Worm (Caenorhabditis elegans) whole organism, L4 larva: ENCODE data around the gene T13F2.4.
A peak's percentile ranks its signal among the peaks of the same experiment; 100 is the strongest.

Experiments
- D1046.2 ChIP-seq: fragments of 200-800 bp; sonication (Bioruptor generic); IDR thresholded peaks from 2 replicates; pipeline ENCODE4 v1.3.6; 2022; ENCODE audit warnings: missing genetic modification characterization, missing compliant biosample characterization
- F37D6.2 ChIP-seq: sonication (generic microtip); optimal IDR thresholded peaks from 2 replicates; lab custom pipeline; 2016; ENCODE audit warnings: mild to moderate bottlenecking, missing genetic modification characterization, missing compliant biosample characterization
- F44E2.7 ChIP-seq: fragments of 200-800 bp; sonication (Bioruptor generic); IDR thresholded peaks from 2 replicates; pipeline ENCODE4 v2.1.2; 2022; ENCODE audit warnings: missing genetic modification characterization, missing compliant biosample characterization
- T26A8.4 ChIP-seq: fragments of 200-800 bp; sonication (Bioruptor generic); IDR thresholded peaks from 2 replicates; pipeline ENCODE4 v1.3.6; 2022; ENCODE audit warnings: missing genetic modification characterization, missing compliant biosample characterization
- Y48G9A.11 ChIP-seq: fragments of 200-800 bp; sonication (Bioruptor generic); IDR thresholded peaks from 2 replicates; pipeline ENCODE4 v1.3.6; 2022; ENCODE audit warnings: missing genetic modification reagents, missing genetic modification characterization, missing compliant biosample characterization
- ZK546.5 ChIP-seq, 2 experiments: sonication (generic microtip); optimal IDR thresholded peaks; 2 replicates each; lab custom pipeline; 2017; ENCODE audit warnings: missing biosample characterization in 2 of 2, missing genetic modification characterization in 2 of 2
- arid-1 ChIP-seq: fragments of 200-800 bp; sonication (Bioruptor generic); conservative IDR thresholded peaks from 2 replicates; pipeline ENCODE4 v1.3.6; 2022; ENCODE audit warnings: missing genetic modification reagents, missing genetic modification characterization, missing compliant biosample characterization
- ceh-32 ChIP-seq: sonication (generic microtip); optimal IDR thresholded peaks from 2 replicates; lab custom pipeline; 2016; ENCODE audit warnings: mild to moderate bottlenecking, missing genetic modification characterization, missing compliant biosample characterization; ENCODE audit not compliant: poor library complexity
- ceh-44 ChIP-seq: fragments of 200-800 bp; sonication (Bioruptor generic); IDR thresholded peaks from 2 replicates; pipeline ENCODE4 v1.3.6; 2022; ENCODE audit warnings: missing genetic modification reagents, missing genetic modification characterization, missing compliant biosample characterization
- ces-1 ChIP-seq: fragments of 150-350 bp; sonication (generic microtip); optimal IDR thresholded peaks from 4 replicates; lab custom pipeline; 2014; ENCODE audit warnings: missing biosample characterization, missing genetic modification reagents, missing genetic modification characterization
- ctbp-1 ChIP-seq: fragments of 200-800 bp; sonication (Bioruptor generic); IDR thresholded peaks from 2 replicates; pipeline ENCODE4 v1.3.6; 2022; ENCODE audit warnings: missing genetic modification reagents, missing genetic modification characterization, missing compliant biosample characterization
- daf-16 ChIP-seq, 3 experiments: sonication (generic microtip); optimal IDR thresholded peaks; 2 replicates each; lab custom pipeline; 2016 to 2017; ENCODE audit warnings: missing genetic modification characterization in 3 of 3, missing genetic modification reagents in 3 of 3, mild to moderate bottlenecking in 2 of 3, missing compliant biosample characterization in 2 of 3, missing biosample characterization in 1 of 3, moderate library complexity in 1 of 3
- daf-8 ChIP-seq: fragments of 200-800 bp; sonication (Bioruptor generic); IDR thresholded peaks from 2 replicates; pipeline ENCODE4 v1.3.6; 2022; ENCODE audit warnings: missing genetic modification characterization, missing compliant biosample characterization
- dmd-6 ChIP-seq: fragments of 200-800 bp; sonication (Bioruptor generic); IDR thresholded peaks from 2 replicates; pipeline ENCODE4 v1.3.6; 2022; ENCODE audit warnings: missing genetic modification reagents, missing genetic modification characterization, missing compliant biosample characterization
- dmd-9 ChIP-seq: fragments of 200-800 bp; sonication (Bioruptor generic); IDR thresholded peaks from 2 replicates; pipeline ENCODE4 v1.3.6; 2022; ENCODE audit warnings: missing genetic modification reagents, missing genetic modification characterization, missing compliant biosample characterization
- duxl-1 ChIP-seq: sonication (generic microtip); optimal IDR thresholded peaks from 2 replicates; lab custom pipeline; 2016; ENCODE audit warnings: mild to moderate bottlenecking, missing genetic modification characterization, moderate library complexity, missing compliant biosample characterization; ENCODE audit not compliant: poor library complexity
- dve-1 ChIP-seq: sonication (generic microtip); optimal IDR thresholded peaks from 2 replicates; lab custom pipeline; 2017; ENCODE audit warnings: antibody characterized with exemption, mild to moderate bottlenecking, missing genetic modification characterization, missing compliant biosample characterization; ENCODE audit not compliant: insufficient read depth
- egl-27 ChIP-seq: sonication (generic microtip); optimal IDR thresholded peaks from 3 replicates; lab custom pipeline; 2017; ENCODE audit warnings: missing biosample characterization, missing genetic modification reagents, missing genetic modification characterization
- egl-43 ChIP-seq: fragments of 200-800 bp; sonication (Bioruptor generic); IDR thresholded peaks from 2 replicates; pipeline ENCODE4 v1.3.6; 2022; ENCODE audit warnings: missing genetic modification reagents, missing genetic modification characterization, missing compliant biosample characterization
- fkh-10 ChIP-seq: fragments of 150-350 bp; optimal IDR thresholded peaks from 2 replicates; lab custom pipeline; 2014; ENCODE audit warnings: missing biosample characterization, missing genetic modification reagents, missing genetic modification characterization
- fos-1 ChIP-seq: fragments of 150-350 bp; optimal IDR thresholded peaks from 2 replicates; lab custom pipeline; 2014; ENCODE audit warnings: missing biosample characterization, missing genetic modification characterization
- gei-8 ChIP-seq: fragments of 200-800 bp; sonication (Bioruptor generic); optimal IDR thresholded peaks from 2 replicates; lab custom pipeline; 2018; ENCODE audit warnings: mild to moderate bottlenecking, missing genetic modification characterization, missing compliant biosample characterization
- hlh-30 ChIP-seq: sonication (generic microtip); optimal IDR thresholded peaks from 2 replicates; lab custom pipeline; 2017; ENCODE audit warnings: antibody characterized with exemption, mild to moderate bottlenecking, missing genetic modification characterization, missing compliant biosample characterization; ENCODE audit not compliant: insufficient read depth
- jun-1 ChIP-seq: fragments of 150-350 bp; optimal IDR thresholded peaks from 2 replicates; lab custom pipeline; 2014; ENCODE audit warnings: missing biosample characterization, missing genetic modification reagents, missing genetic modification characterization
- lin-1 ChIP-seq: fragments of 200-800 bp; sonication (Bioruptor generic); IDR thresholded peaks from 2 replicates; pipeline ENCODE4 v1.3.6; 2022; ENCODE audit warnings: missing genetic modification reagents, missing genetic modification characterization, missing compliant biosample characterization
- lin-15B ChIP-seq: fragments of 150-350 bp; sonication (generic microtip); optimal IDR thresholded peaks from 3 replicates; lab custom pipeline; 2014; ENCODE audit warnings: missing biosample characterization, missing genetic modification characterization
- lin-29 ChIP-seq: fragments of 200-800 bp; sonication (Bioruptor generic); IDR thresholded peaks from 2 replicates; pipeline ENCODE4 v1.3.6; 2022; ENCODE audit warnings: missing genetic modification reagents, missing genetic modification characterization, missing compliant biosample characterization
- lin-39 ChIP-seq: fragments of 150-350 bp; optimal IDR thresholded peaks from 2 replicates; lab custom pipeline; 2014; ENCODE audit warnings: missing biosample characterization, missing genetic modification reagents, missing genetic modification characterization
- lsy-2 ChIP-seq, 2 experiments: fragments of 150-350 bp in 1 of 2; sonication (generic microtip) in 1 of 2; optimal IDR thresholded peaks; 2 replicates each; lab custom pipeline; 2014 to 2017; ENCODE audit warnings: missing biosample characterization in 2 of 2, missing genetic modification characterization in 2 of 2
- madf-5 ChIP-seq, 2 experiments: fragments of 200-800 bp; sonication (Bioruptor generic); IDR thresholded peaks; 2 replicates each; pipeline ENCODE4 v1.3.6; 2022; ENCODE audit warnings: missing compliant biosample characterization in 2 of 2, missing genetic modification characterization in 2 of 2
- madf-9 ChIP-seq: fragments of 200-800 bp; sonication (Bioruptor generic); conservative IDR thresholded peaks from 2 replicates; pipeline ENCODE4 v1.3.6; 2022; ENCODE audit warnings: missing genetic modification reagents, missing genetic modification characterization, missing compliant biosample characterization
- mdl-1 ChIP-seq, 2 experiments: fragments of 150-350 bp in 1 of 2; sonication (generic microtip) in 1 of 2; optimal IDR thresholded peaks; 2 replicates each; lab custom pipeline; 2014 to 2017; ENCODE audit warnings: missing biosample characterization in 2 of 2, missing genetic modification characterization in 2 of 2
- mxl-2 ChIP-seq: fragments of 200-800 bp; sonication (Bioruptor generic); conservative IDR thresholded peaks from 2 replicates; pipeline ENCODE4 v1.3.6; 2022; ENCODE audit warnings: missing genetic modification reagents, missing genetic modification characterization, missing compliant biosample characterization
- nhr-10 ChIP-seq: fragments of 150-350 bp; optimal IDR thresholded peaks from 2 replicates; lab custom pipeline; 2014; ENCODE audit warnings: missing biosample characterization, missing genetic modification characterization
- nhr-25 ChIP-seq: sonication (generic microtip); optimal IDR thresholded peaks from 2 replicates; lab custom pipeline; 2017; ENCODE audit warnings: missing genetic modification characterization, mild to moderate bottlenecking, missing compliant biosample characterization, antibody characterized with exemption, moderate library complexity, borderline replicate concordance; ENCODE audit not compliant: insufficient read depth
- nhr-28 ChIP-seq: fragments of 150-350 bp; optimal IDR thresholded peaks from 2 replicates; lab custom pipeline; 2014; ENCODE audit warnings: missing biosample characterization, missing genetic modification characterization
- nhr-41 ChIP-seq: fragments of 200-800 bp; sonication (Bioruptor generic); IDR thresholded peaks from 2 replicates; pipeline ENCODE4 v1.3.6; 2022; ENCODE audit warnings: missing genetic modification reagents, missing genetic modification characterization, missing compliant biosample characterization
- nhr-42 ChIP-seq: fragments of 200-800 bp; sonication (Bioruptor generic); IDR thresholded peaks from 2 replicates; pipeline ENCODE4 v1.3.6; 2022; ENCODE audit warnings: missing genetic modification characterization, missing compliant biosample characterization
- nhr-48 ChIP-seq: sonication (generic microtip); optimal IDR thresholded peaks from 2 replicates; lab custom pipeline; 2016; ENCODE audit warnings: mild to moderate bottlenecking, missing genetic modification characterization, missing compliant biosample characterization
- nhr-6 ChIP-seq: fragments of 150-350 bp; optimal IDR thresholded peaks from 2 replicates; lab custom pipeline; 2014; ENCODE audit warnings: missing biosample characterization, missing genetic modification characterization
- nhr-77 ChIP-seq: fragments of 150-350 bp; optimal IDR thresholded peaks from 2 replicates; lab custom pipeline; 2014; ENCODE audit warnings: missing biosample characterization, missing genetic modification characterization
- php-3 ChIP-seq: fragments of 200-800 bp; sonication (Bioruptor generic); IDR thresholded peaks from 2 replicates; pipeline ENCODE4 v1.3.6; 2022; ENCODE audit warnings: missing genetic modification reagents, missing genetic modification characterization, missing compliant biosample characterization
- pqm-1 ChIP-seq: sonication (generic microtip); optimal IDR thresholded peaks from 2 replicates; lab custom pipeline; 2017; ENCODE audit warnings: missing biosample characterization, missing genetic modification characterization
- skn-1 ChIP-seq: fragments of 150-350 bp; optimal IDR thresholded peaks from 2 replicates; lab custom pipeline; 2014; ENCODE audit warnings: missing biosample characterization, missing genetic modification characterization
- snpc-4 ChIP-seq: fragments of 150-350 bp; optimal IDR thresholded peaks from 2 replicates; lab custom pipeline; 2014; ENCODE audit warnings: missing biosample characterization, missing genetic modification characterization
- unc-39 ChIP-seq: sonication (generic microtip); optimal IDR thresholded peaks from 2 replicates; lab custom pipeline; 2017; ENCODE audit warnings: missing biosample characterization, missing genetic modification characterization
- zfp-2 ChIP-seq: sonication (generic microtip); optimal IDR thresholded peaks from 2 replicates; lab custom pipeline; 2016; ENCODE audit warnings: mild to moderate bottlenecking, missing genetic modification characterization, missing compliant biosample characterization
- zip-11 ChIP-seq: fragments of 200-800 bp; sonication (Bioruptor generic); IDR thresholded peaks from 2 replicates; pipeline ENCODE4 v1.3.6; 2022; ENCODE audit warnings: missing genetic modification characterization, missing compliant biosample characterization
- zip-2 ChIP-seq: fragments of 150-350 bp; optimal IDR thresholded peaks from 2 replicates; lab custom pipeline; 2014; ENCODE audit warnings: missing biosample characterization, missing genetic modification characterization
- ztf-7 ChIP-seq: fragments of 150-350 bp; optimal IDR thresholded peaks from 2 replicates; lab custom pipeline; 2014; ENCODE audit warnings: missing biosample characterization, missing genetic modification characterization

The T13F2.4 gene

ce11 chrIV:9756647-9757424, 32.8 kb upstream of the T13F2.4 start (continued):
- TF ChIP-seq ces-1 (no peak), nhr-48 (no peak), skn-1 (tag; lab: Kevin White, UChicago) (no peak), daf-8 (no peak), F37D6.2 (tag; lab: Kevin White, UChicago) (no peak), lin-1 (GFP tag; lab: Robert Waterston, UW) (no peak), dmd-9 (GFP tag; lab: Robert Waterston, UW) (no peak), madf-9 (GFP tag; lab: Robert Waterston, UW) (no peak), dve-1 (tag; lab: Kevin White, UChicago) (peak; percentile 89), ztf-7 (tag; lab: Kevin White, UChicago) (no peak), daf-16 (GFP tag; optimal IDR thresholded peaks at IDR 0.05; lab: Kevin White, UChicago) (no peak), daf-16 (tag; optimal IDR thresholded peaks at IDR 0.05; lab: Kevin White, UChicago) (peak; percentile 56), egl-27 (tag; lab: Kevin White, UChicago) (no peak), snpc-4 (tag; lab: Kevin White, UChicago) (no peak), hlh-30 (tag; lab: Kevin White, UChicago) (peak; percentile 73), mdl-1 (tag; optimal IDR thresholded peaks at IDR 0.05; lab: Kevin White, UChicago) (peak in 1 of 2 experiments; percentile 57), egl-43 (no peak), zip-2 (tag; lab: Kevin White, UChicago) (no peak), zip-11 (GFP tag; lab: Robert Waterston, UW) (no peak), Y48G9A.11 (GFP tag; lab: Robert Waterston, UW) (no peak), mxl-2 (GFP tag; lab: Robert Waterston, UW) (no peak), arid-1 (GFP tag; lab: Robert Waterston, UW) (no peak), unc-39 (tag; lab: Kevin White, UChicago) (no peak), lin-15B (tag; lab: Kevin White, UChicago) (no peak), ZK546.5 (tag; optimal IDR thresholded peaks at IDR 0.05; lab: Kevin White, UChicago) (no peak), ceh-44 (GFP tag; lab: Robert Waterston, UW) (no peak), F44E2.7 (GFP tag; lab: Robert Waterston, UW) (no peak), ctbp-1 (GFP tag; lab: Robert Waterston, UW) (0 out of 2 replicates have a peak, but pooled peaks have one; percentile 44), lin-39 (no peak), lin-29 (GFP tag; lab: Robert Waterston, UW) (no peak), lsy-2 (tag; optimal IDR thresholded peaks at IDR 0.05; lab: Kevin White, UChicago) (peak in 1 of 2 experiments; percentile 24), nhr-42 (GFP tag; lab: Robert Waterston, UW) (no peak), nhr-28 (tag; lab: Kevin White, UChicago) (peak; percentile 94), madf-5 (GFP tag; IDR thresholded peaks at IDR 0.05; lab: Robert Waterston, UW) (no peak), fos-1 (no peak), pqm-1 (peak; percentile 60), jun-1 (tag; lab: Kevin White, UChicago) (no peak), gei-8 (GFP tag; lab: Kevin White, UChicago) (no peak), php-3 (GFP tag; lab: Robert Waterston, UW) (no peak), dmd-6 (GFP tag; lab: Robert Waterston, UW) (peak; percentile 71), D1046.2 (GFP tag; lab: Robert Waterston, UW) (no peak), fkh-10 (GFP tag; lab: Kevin White, UChicago) (no peak), T26A8.4 (GFP tag; lab: Robert Waterston, UW) (no peak), ceh-32 (tag; lab: Kevin White, UChicago) (no peak), nhr-77 (peak; percentile 48), nhr-41 (GFP tag; lab: Robert Waterston, UW) (no peak), nhr-6 (no peak), zfp-2 (tag; lab: Kevin White, UChicago) (no peak), duxl-1 (tag; lab: Kevin White, UChicago) (no peak), nhr-10 (tag; lab: Kevin White, UChicago) (peak; percentile 10), nhr-25 (tag; lab: Kevin White, UChicago) (peak; percentile 11)
